Fruit fly (Drosophila melanogaster) S2 (cell line): ENCODE results near the gene gfzf.

ENCODE experiments used
- CG8478 ChIP-seq: fragments of >200 bp; optimal IDR thresholded peaks from 2 replicates; lab custom pipeline; 2018
- CTCF ChIP-seq, 2 experiments: fragments of >200 bp; optimal IDR thresholded peaks; 2 replicates each; lab custom pipeline; 2018

dm6 chr3R:7123699-7124098 lies 27.1 kb downstream of the gfzf start:
- TF ChIP-seq CTCF (optimal IDR thresholded peaks at IDR 0.05; lab: Kevin White, UChicago) (no peak), CG8478 (lab: Kevin White, UChicago) (no peak)
